Fruit fly (Drosophila melanogaster) whole organism, prepupa: Measurements from ENCODE around the gene moody.

Experiments used
- Blimp-1 ChIP-seq: fragments of 200-800 bp; sonication (Bioruptor generic); optimal IDR thresholded peaks from 3 replicates; lab custom pipeline; 2017; ENCODE audit warnings: missing biosample characterization, missing genetic modification characterization, mild to moderate bottlenecking, moderate library complexity, missing genetic modification reagents
- CG10669 ChIP-seq: fragments of 200-800 bp; sonication (Bioruptor generic); optimal IDR thresholded peaks from 3 replicates; lab custom pipeline; 2018; ENCODE audit warnings: missing biosample characterization, mild to moderate bottlenecking, missing genetic modification characterization, moderate library complexity
- CG11294 ChIP-seq: fragments of 200-800 bp; sonication (Bioruptor generic); IDR thresholded peaks from 2 replicates; pipeline ENCODE4 v1.3.6; 2022; ENCODE audit warnings: missing biosample characterization, missing genetic modification characterization
- CG11762 ChIP-seq: fragments of 200-800 bp; sonication (Bioruptor generic); optimal IDR thresholded peaks from 3 replicates; lab custom pipeline; 2016; ENCODE audit warnings: missing biosample characterization, missing genetic modification characterization; ENCODE audit not compliant: insufficient read depth
- CG11902 ChIP-seq: fragments of 200-800 bp; sonication (Bioruptor generic); optimal IDR thresholded peaks from 3 replicates; lab custom pipeline; 2016; ENCODE audit warnings: missing biosample characterization, missing genetic modification characterization
- CG15336 ChIP-seq: fragments of 200-800 bp; sonication (Bioruptor generic); IDR thresholded peaks from 2 replicates; pipeline ENCODE4 v1.3.6; 2022; ENCODE audit warnings: missing biosample characterization, missing genetic modification characterization
- CG1621 ChIP-seq: fragments of 200-800 bp; sonication (Bioruptor generic); optimal IDR thresholded peaks from 3 replicates; lab custom pipeline; 2018; ENCODE audit warnings: missing biosample characterization, mild to moderate bottlenecking, missing genetic modification characterization
- CG3032 ChIP-seq: fragments of 200-800 bp; optimal IDR thresholded peaks from 2 replicates; lab custom pipeline; 2019; ENCODE audit warnings: missing biosample characterization, mild to moderate bottlenecking, missing genetic modification characterization, moderate library complexity
- CG31627 ChIP-seq: fragments of 200-800 bp; sonication (Bioruptor generic); optimal IDR thresholded peaks from 3 replicates; lab custom pipeline; 2016; ENCODE audit warnings: missing biosample characterization, missing genetic modification characterization
- CG32006 ChIP-seq: fragments of 200-800 bp; sonication (Bioruptor generic); optimal IDR thresholded peaks from 3 replicates; lab custom pipeline; 2017; ENCODE audit warnings: missing biosample characterization, mild to moderate bottlenecking, missing genetic modification characterization
- CG34406 ChIP-seq: fragments of 200-800 bp; sonication (Bioruptor generic); optimal IDR thresholded peaks from 3 replicates; lab custom pipeline; 2016; ENCODE audit warnings: missing biosample characterization, missing genetic modification characterization
- CG3919 ChIP-seq: fragments of 200-800 bp; sonication (Bioruptor generic); optimal IDR thresholded peaks from 3 replicates; lab custom pipeline; 2016; ENCODE audit warnings: missing biosample characterization, missing genetic modification characterization
- CG4318 ChIP-seq: fragments of 200-800 bp; sonication (Bioruptor generic); optimal IDR thresholded peaks from 3 replicates; lab custom pipeline; 2017; ENCODE audit warnings: missing biosample characterization, mild to moderate bottlenecking, missing genetic modification characterization
- CG6163 ChIP-seq: fragments of 200-800 bp; sonication (Bioruptor generic); IDR thresholded peaks from 3 replicates; pipeline ENCODE4 v1.3.6; 2022; ENCODE audit warnings: missing biosample characterization, missing genetic modification characterization
- CG6276 ChIP-seq: fragments of 200-800 bp; sonication (Bioruptor generic); optimal IDR thresholded peaks from 2 replicates; lab custom pipeline; 2017; ENCODE audit warnings: missing biosample characterization, mild to moderate bottlenecking, missing genetic modification characterization
- CG6792 ChIP-seq: fragments of 200-800 bp; sonication (Bioruptor generic); optimal IDR thresholded peaks from 3 replicates; lab custom pipeline; 2016; ENCODE audit warnings: missing biosample characterization, missing genetic modification characterization
- CG7368 ChIP-seq: fragments of 200-800 bp; sonication (Bioruptor generic); optimal IDR thresholded peaks from 3 replicates; lab custom pipeline; 2016; ENCODE audit warnings: missing biosample characterization, missing genetic modification characterization
- CG8632 ChIP-seq: fragments of 200-800 bp; sonication (Bioruptor generic); optimal IDR thresholded peaks from 3 replicates; lab custom pipeline; 2016; ENCODE audit warnings: missing biosample characterization, missing genetic modification characterization
- CG9139 ChIP-seq: fragments of 200-800 bp; sonication (Bioruptor generic); optimal IDR thresholded peaks from 3 replicates; lab custom pipeline; 2017; ENCODE audit warnings: missing biosample characterization, mild to moderate bottlenecking, missing genetic modification characterization
- Eip75B ChIP-seq: fragments of 200-800 bp; sonication (Bioruptor generic); optimal IDR thresholded peaks from 3 replicates; lab custom pipeline; 2016; ENCODE audit warnings: missing biosample characterization, missing genetic modification characterization
- Eip93F ChIP-seq: fragments of 200-800 bp; sonication (Bioruptor generic); optimal IDR thresholded peaks from 2 replicates; lab custom pipeline; 2016; ENCODE audit warnings: missing biosample characterization, mild to moderate bottlenecking, missing genetic modification characterization
- Ets21C ChIP-seq: fragments of 200-800 bp; sonication (Bioruptor generic); optimal IDR thresholded peaks from 3 replicates; lab custom pipeline; 2016; ENCODE audit warnings: missing biosample characterization, missing genetic modification characterization
- Ets96B ChIP-seq: fragments of 200-800 bp; optimal IDR thresholded peaks from 2 replicates; lab custom pipeline; 2019; ENCODE audit warnings: missing biosample characterization, mild to moderate bottlenecking, missing genetic modification characterization, moderate library complexity
- Gug ChIP-seq: fragments of 200-800 bp; sonication (Bioruptor generic); IDR thresholded peaks from 2 replicates; pipeline ENCODE4 v1.3.6; 2022; ENCODE audit warnings: missing biosample characterization, missing genetic modification characterization
- Hr39 ChIP-seq: fragments of 200-800 bp; sonication (Bioruptor generic); optimal IDR thresholded peaks from 2 replicates; lab custom pipeline; 2016; ENCODE audit warnings: missing biosample characterization, missing genetic modification characterization
- Hr4 ChIP-seq: fragments of 200-800 bp; sonication (Bioruptor generic); optimal IDR thresholded peaks from 3 replicates; lab custom pipeline; 2016; ENCODE audit warnings: missing biosample characterization, missing genetic modification characterization
- Met ChIP-seq: fragments of 200-800 bp; sonication (Bioruptor generic); optimal IDR thresholded peaks from 3 replicates; lab custom pipeline; 2016; ENCODE audit warnings: missing biosample characterization, missing genetic modification characterization
- OdsH ChIP-seq: fragments of 200-800 bp; sonication (Bioruptor generic); optimal IDR thresholded peaks from 3 replicates; lab custom pipeline; 2016; ENCODE audit warnings: missing biosample characterization, missing genetic modification characterization
- Smox ChIP-seq: fragments of 200-800 bp; sonication (Bioruptor generic); optimal IDR thresholded peaks from 3 replicates; lab custom pipeline; 2016; ENCODE audit warnings: missing biosample characterization, missing genetic modification characterization
- Sox14 ChIP-seq: fragments of 200-800 bp; sonication (Bioruptor generic); optimal IDR thresholded peaks from 3 replicates; lab custom pipeline; 2016; ENCODE audit warnings: missing biosample characterization, missing genetic modification characterization
- Sox15 ChIP-seq: fragments of 200-800 bp; sonication (Bioruptor generic); optimal IDR thresholded peaks from 3 replicates; lab custom pipeline; 2016; ENCODE audit warnings: missing biosample characterization, missing genetic modification characterization
- achi ChIP-seq: fragments of 200-800 bp; sonication (Bioruptor generic); optimal IDR thresholded peaks from 3 replicates; lab custom pipeline; 2016; ENCODE audit warnings: missing biosample characterization, missing genetic modification characterization
- acj6 ChIP-seq: fragments of 200-800 bp; sonication (Bioruptor generic); optimal IDR thresholded peaks from 3 replicates; lab custom pipeline; 2016; ENCODE audit warnings: missing biosample characterization, missing genetic modification characterization
- cyc ChIP-seq: fragments of 200-800 bp; sonication (Bioruptor generic); optimal IDR thresholded peaks from 3 replicates; lab custom pipeline; 2016; ENCODE audit warnings: missing biosample characterization, missing genetic modification characterization
- dac ChIP-seq: fragments of 200-800 bp; sonication (Bioruptor generic); optimal IDR thresholded peaks from 2 replicates; lab custom pipeline; 2017; ENCODE audit warnings: missing biosample characterization, mild to moderate bottlenecking, missing genetic modification characterization
- dsx ChIP-seq: fragments of 200-800 bp; optimal IDR thresholded peaks from 3 replicates; lab custom pipeline; 2019; ENCODE audit warnings: missing biosample characterization, mild to moderate bottlenecking, missing genetic modification characterization, moderate library complexity; ENCODE audit not compliant: poor library complexity, severe bottlenecking
- esn ChIP-seq: fragments of 200-800 bp; sonication (Bioruptor generic); optimal IDR thresholded peaks from 2 replicates; lab custom pipeline; 2016; ENCODE audit warnings: missing biosample characterization, mild to moderate bottlenecking, missing genetic modification characterization, moderate library complexity
- fkh ChIP-seq: fragments of 200-800 bp; sonication (Bioruptor generic); optimal IDR thresholded peaks from 3 replicates; lab custom pipeline; 2017; ENCODE audit warnings: missing biosample characterization, mild to moderate bottlenecking, missing genetic modification characterization, moderate library complexity
- lz ChIP-seq: fragments of 200-800 bp; sonication (Bioruptor generic); optimal IDR thresholded peaks from 3 replicates; lab custom pipeline; 2016; ENCODE audit warnings: missing biosample characterization, missing genetic modification characterization
- net ChIP-seq: fragments of 200-800 bp; sonication (Bioruptor generic); optimal IDR thresholded peaks from 3 replicates; lab custom pipeline; 2016; ENCODE audit warnings: missing biosample characterization, missing genetic modification characterization
- pdm3 ChIP-seq: fragments of 200-800 bp; sonication (Bioruptor generic); optimal IDR thresholded peaks from 3 replicates; lab custom pipeline; 2016; ENCODE audit warnings: missing biosample characterization, missing genetic modification characterization
- salr ChIP-seq, 2 experiments: fragments of 200-800 bp; sonication (Bioruptor generic); optimal IDR thresholded peaks; 3 replicates each; lab custom pipeline; 2016 to 2018; ENCODE audit warnings: missing biosample characterization in 2 of 2, missing genetic modification characterization in 2 of 2, mild to moderate bottlenecking in 1 of 2
- ss ChIP-seq, 2 experiments: fragments of 200-800 bp; sonication (Bioruptor generic); optimal IDR thresholded peaks; 2 replicates in 1 of 2; 3 replicates in 1 of 2; lab custom pipeline; 2017 to 2018; ENCODE audit warnings: mild to moderate bottlenecking in 2 of 2, missing biosample characterization in 2 of 2, missing genetic modification characterization in 2 of 2, moderate library complexity in 1 of 2
- svp ChIP-seq: fragments of 200-800 bp; sonication (Bioruptor generic); peaks from one replicate; lab custom pipeline; 2016; ENCODE audit warnings: missing biosample characterization, missing genetic modification characterization
- topi ChIP-seq: fragments of 200-800 bp; sonication (Bioruptor generic); optimal IDR thresholded peaks from 3 replicates; lab custom pipeline; 2016; ENCODE audit warnings: missing biosample characterization, missing genetic modification characterization

moody gene

DNA sequence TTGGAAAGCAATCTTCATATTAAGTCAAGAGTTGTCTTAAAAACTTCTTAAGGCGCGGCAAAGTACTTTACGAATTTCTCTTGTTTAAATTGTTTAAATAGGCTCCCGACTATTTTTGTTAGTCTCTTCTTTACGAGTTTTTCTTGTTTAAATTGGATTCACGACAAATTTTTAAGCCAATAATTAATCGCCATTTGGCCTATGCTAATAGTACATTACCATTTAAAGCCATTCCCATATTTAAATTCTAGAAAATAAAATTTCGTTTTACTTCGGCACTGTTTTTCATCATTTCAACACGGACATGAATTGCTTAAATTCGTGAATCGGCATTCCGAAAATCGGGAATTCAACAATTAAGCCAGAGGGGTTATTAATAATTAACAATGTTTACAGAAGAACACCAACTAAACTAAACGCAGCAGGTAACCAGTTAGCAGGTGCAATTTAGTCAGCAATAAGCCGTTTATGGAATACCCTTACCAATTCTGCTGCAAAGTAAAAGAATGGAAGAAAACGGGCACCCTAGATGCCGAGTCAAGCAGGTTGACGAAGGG is 40.4 kb downstream of the moody start (continued):
- TF ChIP-seq Sox15 (peak; percentile 72), svp (GFP tag; lab: Kevin White, UChicago) (peak; percentile 85), Sox14 (GFP tag; lab: Kevin White, UChicago) (peak; percentile 59), Eip75B (peak; percentile 68), OdsH (GFP tag; lab: Kevin White, UChicago) (peak; percentile 70), CG11294 (peak; percentile 13), Hr4 (GFP tag; lab: Kevin White, UChicago) (peak; percentile 93), CG9139 (no peak), net (peak; percentile 79)

DNA sequence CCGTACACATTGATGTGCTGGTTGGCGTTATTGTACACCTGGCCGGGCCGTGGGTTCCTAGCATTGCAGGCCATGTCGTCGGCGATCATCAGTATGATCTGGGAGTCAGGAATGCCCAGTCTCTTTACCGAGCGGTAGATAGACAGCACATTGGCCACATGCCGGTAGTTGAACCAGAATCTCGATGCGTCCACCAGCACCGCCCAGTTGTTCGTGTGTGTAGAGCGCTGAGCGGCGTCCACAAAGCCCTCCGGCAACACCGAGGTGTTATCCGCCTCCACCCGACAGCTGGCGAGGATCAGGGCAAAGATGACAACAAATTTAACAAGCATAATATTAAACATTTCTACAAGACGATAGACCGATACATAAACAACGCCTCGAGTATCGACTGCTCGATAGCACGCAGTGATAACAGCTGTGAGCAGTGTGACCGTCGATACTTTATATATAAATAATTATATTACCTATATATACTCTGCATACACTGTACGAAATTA is 40.9 kb downstream of the moody start, which contains the start of gene PIG-K:
TSS of gene PIG-K (minus strand) at position 412 of the 500 bp plus-strand sequence.
- no peak for TF ChIP-seq Ets21C
- no peak for TF ChIP-seq CG11902 (GFP tag; lab: Kevin White, UChicago)
- no peak for TF ChIP-seq CG11762 (GFP tag; lab: Kevin White, UChicago)
- TF ChIP-seq acj6, result no peak
- TF ChIP-seq Met (GFP tag; lab: Kevin White, UChicago), result no peak
- no peak for TF ChIP-seq fkh (GFP tag; lab: Kevin White, UChicago)
- TF ChIP-seq dsx, result no peak
- TF ChIP-seq esn (GFP tag; lab: Kevin White, UChicago), result no peak
- TF ChIP-seq CG3032, result no peak
- no peak for TF ChIP-seq CG15336 (GFP tag; lab: Robert Waterston, UW)
- no peak for TF ChIP-seq salr (GFP tag; optimal IDR thresholded peaks at IDR 0.05; lab: Kevin White, UChicago)
- no peak for TF ChIP-seq CG3919 (GFP tag; lab: Kevin White, UChicago)
- no peak for TF ChIP-seq Blimp-1 (GFP tag; lab: Kevin White, UChicago)
- no peak for TF ChIP-seq Hr4 (GFP tag; lab: Kevin White, UChicago)
- TF ChIP-seq CG31627 (GFP tag; lab: Kevin White, UChicago), result no peak
- TF ChIP-seq Smox (GFP tag; lab: Kevin White, UChicago), result no peak
- TF ChIP-seq CG8632, result no peak
- no peak for TF ChIP-seq CG11294
- no peak for TF ChIP-seq pdm3

dm6 chrX:2005840-2006239 is 44.1 kb downstream of the moody start:
- TF ChIP-seq lz (GFP tag; lab: Kevin White, UChicago) (peak; percentile 61), CG7368 (GFP tag; lab: Kevin White, UChicago) (peak; percentile 40), Eip93F (GFP tag; lab: Kevin White, UChicago) (no peak), ss (GFP tag; optimal IDR thresholded peaks at IDR 0.05; lab: Kevin White, UChicago) (peak in 1 of 2 experiments; percentile 52), achi (GFP tag; lab: Kevin White, UChicago) (peak; percentile 19), Sox14 (GFP tag; lab: Kevin White, UChicago) (no peak), CG3919 (GFP tag; lab: Kevin White, UChicago) (peak; percentile 71), CG6276 (GFP tag; lab: Kevin White, UChicago) (no peak), CG15336 (GFP tag; lab: Robert Waterston, UW) (no peak), Blimp-1 (GFP tag; lab: Kevin White, UChicago) (peak; percentile 20), CG3032 (no peak), Gug (GFP tag; lab: Robert Waterston, UW) (no peak), CG6792 (GFP tag; lab: Kevin White, UChicago) (peak; percentile 37), dsx (no peak), Hr39 (GFP tag; lab: Kevin White, UChicago) (no peak), CG1621 (tag; lab: Kevin White, UChicago) (peak; percentile 16), topi (peak; percentile 47), CG9139 (no peak), CG4318 (GFP tag; lab: Kevin White, UChicago) (no peak), CG34406 (GFP tag; lab: Kevin White, UChicago) (peak; percentile 51), dac (GFP tag; lab: Kevin White, UChicago) (peak; percentile 36), fkh (GFP tag; lab: Kevin White, UChicago) (no peak), CG32006 (GFP tag; lab: Kevin White, UChicago) (no peak), CG10669 (GFP tag; lab: Kevin White, UChicago) (peak; percentile 52), Met (GFP tag; lab: Kevin White, UChicago) (peak; percentile 51), CG6163 (GFP tag; lab: Robert Waterston, UW) (peak; percentile 66; the same call in 2 of the 3 replicates), OdsH (GFP tag; lab: Kevin White, UChicago) (no peak), Eip75B (no peak), CG31627 (GFP tag; lab: Kevin White, UChicago) (peak; percentile 27), CG8632 (peak; percentile 31), Hr4 (GFP tag; lab: Kevin White, UChicago) (no peak), Ets96B (tag; lab: Kevin White, UChicago) (no peak), cyc (GFP tag; lab: Kevin White, UChicago) (peak; percentile 36), esn (GFP tag; lab: Kevin White, UChicago) (peak; percentile 65)
